Fruit fly (Drosophila melanogaster) whole organism, embryonic: Measurements from ENCODE around the gene ZnT35C.

Experiments
- Aef1 ChIP-seq: fragments of 200-800 bp; sonication (Bioruptor generic); IDR thresholded peaks from 3 replicates; pipeline ENCODE4 v1.3.6; 2022; ENCODE audit warnings: missing biosample characterization, missing genetic modification characterization
- B-H2 ChIP-seq: fragments of 200-800 bp; sonication (Bioruptor generic); optimal IDR thresholded peaks from 2 replicates; lab custom pipeline; 2018; ENCODE audit warnings: missing biosample characterization, mild to moderate bottlenecking, missing genetic modification characterization
- CG10321 ChIP-seq: fragments of 200-800 bp; sonication (Bioruptor generic); IDR thresholded peaks from 2 replicates; pipeline ENCODE4 v1.3.6; 2022; ENCODE audit warnings: missing biosample characterization, missing genetic modification characterization
- CG11456 ChIP-seq: fragments of 200-800 bp; sonication (Bioruptor generic); IDR thresholded peaks from 3 replicates; pipeline ENCODE4 v1.3.6; 2022; ENCODE audit warnings: missing biosample characterization, missing genetic modification characterization
- CG11504 ChIP-seq: fragments of 200-800 bp; sonication (Bioruptor generic); optimal IDR thresholded peaks from 3 replicates; lab custom pipeline; 2019; ENCODE audit warnings: missing biosample characterization, mild to moderate bottlenecking, missing genetic modification characterization, moderate library complexity
- CG13123 ChIP-seq: fragments of 200-800 bp; sonication (Bioruptor generic); optimal IDR thresholded peaks from 2 replicates; lab custom pipeline; 2016; ENCODE audit warnings: missing biosample characterization, missing genetic modification characterization
- CG13775 ChIP-seq: fragments of 200-800 bp; sonication (Bioruptor generic); optimal IDR thresholded peaks from 3 replicates; lab custom pipeline; 2017; ENCODE audit warnings: missing biosample characterization, mild to moderate bottlenecking, missing genetic modification characterization
- CG17829 ChIP-seq: fragments of 200-800 bp; optimal IDR thresholded peaks from 2 replicates; lab custom pipeline; 2019; ENCODE audit warnings: missing biosample characterization, mild to moderate bottlenecking, missing genetic modification characterization, moderate library complexity
- CG18599 ChIP-seq: fragments of 200-800 bp; sonication (Bioruptor generic); optimal IDR thresholded peaks from 3 replicates; lab custom pipeline; 2017; ENCODE audit warnings: missing biosample characterization, missing genetic modification characterization, mild to moderate bottlenecking, moderate library complexity, missing genetic modification reagents
- CG2678 ChIP-seq: fragments of 200-800 bp; sonication (Bioruptor generic); optimal IDR thresholded peaks from 3 replicates; lab custom pipeline; 2019; ENCODE audit warnings: missing biosample characterization, mild to moderate bottlenecking, missing genetic modification characterization, moderate library complexity
- CG32532 ChIP-seq: fragments of 200-800 bp; sonication (Bioruptor generic); IDR thresholded peaks from 2 replicates; pipeline ENCODE4 v1.3.6; 2022; ENCODE audit warnings: missing biosample characterization, missing genetic modification characterization
- CG32767 ChIP-seq: fragments of 200-800 bp; sonication (Bioruptor generic); IDR thresholded peaks from 2 replicates; pipeline ENCODE4 v1.3.6; 2022; ENCODE audit warnings: missing biosample characterization, missing genetic modification characterization
- CG33557 ChIP-seq: fragments of 200-800 bp; sonication (Bioruptor generic); optimal IDR thresholded peaks from 2 replicates; lab custom pipeline; 2019; ENCODE audit warnings: missing biosample characterization, mild to moderate bottlenecking, missing genetic modification characterization, moderate library complexity
- CG3407 ChIP-seq: fragments of 200-800 bp; sonication (Bioruptor generic); optimal IDR thresholded peaks from 2 replicates; lab custom pipeline; 2018; ENCODE audit warnings: missing biosample characterization, mild to moderate bottlenecking, missing genetic modification characterization
- CG4820 ChIP-seq: fragments of 200-800 bp; sonication (Bioruptor generic); optimal IDR thresholded peaks from 3 replicates; lab custom pipeline; 2016; ENCODE audit warnings: missing biosample characterization, missing genetic modification characterization
- CG6683 ChIP-seq: fragments of 200-800 bp; sonication (Bioruptor generic); optimal IDR thresholded peaks from 2 replicates; lab custom pipeline; 2017; ENCODE audit warnings: missing biosample characterization, mild to moderate bottlenecking, missing genetic modification characterization, missing genetic modification reagents
- CG7372 ChIP-seq: fragments of 200-800 bp; sonication (Bioruptor generic); IDR thresholded peaks from 2 replicates; pipeline ENCODE4 v1.3.6; 2022; ENCODE audit warnings: missing biosample characterization, missing genetic modification characterization
- CG7556 ChIP-seq: fragments of 200-800 bp; sonication (Bioruptor generic); optimal IDR thresholded peaks from 2 replicates; lab custom pipeline; 2017; ENCODE audit warnings: missing biosample characterization, mild to moderate bottlenecking, missing genetic modification characterization
- CG9215 ChIP-seq: fragments of 200-800 bp; sonication (Bioruptor generic); IDR thresholded peaks from 2 replicates; pipeline ENCODE4 v1.3.6; 2022; ENCODE audit warnings: missing biosample characterization, missing genetic modification characterization
- Deaf1 ChIP-seq: fragments of 200-800 bp; optimal IDR thresholded peaks from 3 replicates; lab custom pipeline; 2019; ENCODE audit warnings: missing biosample characterization, mild to moderate bottlenecking, missing genetic modification characterization, moderate library complexity
- Doc3 ChIP-seq: fragments of 200-800 bp; sonication (Bioruptor generic); IDR thresholded peaks from 3 replicates; pipeline ENCODE4 v1.3.6; 2022; ENCODE audit warnings: missing biosample characterization, missing genetic modification characterization; ENCODE audit not compliant: partially characterized antibody
- Ets65A ChIP-seq: fragments of 200-800 bp; sonication (Bioruptor generic); peaks from one replicate; lab custom pipeline; 2016; ENCODE audit warnings: missing biosample characterization, missing genetic modification characterization
- Gug ChIP-seq: fragments of 200-800 bp; sonication (Bioruptor generic); IDR thresholded peaks from 4 replicates; pipeline ENCODE4 v1.3.6; 2022; ENCODE audit warnings: missing biosample characterization, missing genetic modification characterization
- Jarid2 ChIP-seq: fragments of 200-800 bp; sonication (Bioruptor generic); optimal IDR thresholded peaks from 3 replicates; lab custom pipeline; 2017; ENCODE audit warnings: mild to moderate bottlenecking, missing biosample characterization, missing genetic modification reagents, missing genetic modification characterization
- MESR4 ChIP-seq: fragments of 200-800 bp; sonication (Bioruptor generic); optimal IDR thresholded peaks from 2 replicates; lab custom pipeline; 2018; ENCODE audit warnings: missing biosample characterization, mild to moderate bottlenecking, missing genetic modification characterization, moderate library complexity
- Meics ChIP-seq: fragments of 200-800 bp; sonication (Bioruptor generic); optimal IDR thresholded peaks from 2 replicates; lab custom pipeline; 2017; ENCODE audit warnings: missing biosample characterization, mild to moderate bottlenecking, missing genetic modification characterization
- Opbp ChIP-seq: fragments of 200-800 bp; sonication (Bioruptor generic); IDR thresholded peaks from 3 replicates; pipeline ENCODE4 v1.3.6; 2022; ENCODE audit warnings: missing biosample characterization, missing genetic modification characterization; ENCODE audit not compliant: partially characterized antibody
- Pdp1 ChIP-seq, 2 experiments: fragments of 200-800 bp; sonication (Bioruptor generic); optimal IDR thresholded peaks; 3 replicates each; lab custom pipeline; 2016; ENCODE audit warnings: missing biosample characterization in 2 of 2, missing genetic modification characterization in 2 of 2, mild to moderate bottlenecking in 1 of 2, moderate library complexity in 1 of 2
- Trl ChIP-seq, 3 experiments: fragments of >200 bp in 2 of 3; fragments of 200-800 bp in 1 of 3; sonication (Bioruptor generic) in 1 of 3; optimal IDR thresholded peaks; 2 replicates in 1 of 3; 3 replicates in 2 of 3; lab custom pipeline; 2016 to 2017; ENCODE audit warnings: missing biosample characterization in 1 of 3, missing genetic modification characterization in 1 of 3
- Xbp1 ChIP-seq: fragments of 200-800 bp; sonication (Bioruptor generic); optimal IDR thresholded peaks from 3 replicates; lab custom pipeline; 2016; ENCODE audit warnings: missing biosample characterization, mild to moderate bottlenecking, missing genetic modification characterization
- abd-A ChIP-seq: fragments of 200-800 bp; sonication (Bioruptor generic); optimal IDR thresholded peaks from 3 replicates; lab custom pipeline; 2019; ENCODE audit warnings: missing biosample characterization, mild to moderate bottlenecking, missing genetic modification characterization, moderate library complexity
- amos ChIP-seq: fragments of 200-800 bp; sonication (Bioruptor generic); IDR thresholded peaks from 2 replicates; pipeline ENCODE4 v1.3.6; 2022; ENCODE audit warnings: missing biosample characterization, missing genetic modification characterization; ENCODE audit not compliant: partially characterized antibody
- bsh ChIP-seq, 2 experiments: fragments of 200-800 bp; sonication (Bioruptor generic); optimal IDR thresholded peaks; 2 replicates each; lab custom pipeline; 2017 to 2018; ENCODE audit warnings: mild to moderate bottlenecking in 2 of 2, missing biosample characterization in 2 of 2, missing genetic modification characterization in 2 of 2, moderate library complexity in 1 of 2
- crol ChIP-seq: fragments of 200-800 bp; sonication (Bioruptor generic); IDR thresholded peaks from 2 replicates; pipeline ENCODE4 v1.3.6; 2022; ENCODE audit warnings: missing biosample characterization, missing genetic modification characterization
- dmrt99B ChIP-seq: fragments of 200-800 bp; sonication (Bioruptor generic); optimal IDR thresholded peaks from 2 replicates; lab custom pipeline; 2018; ENCODE audit warnings: missing biosample characterization, mild to moderate bottlenecking, missing genetic modification characterization, moderate library complexity
- ewg ChIP-seq: fragments of 200-800 bp; sonication (Bioruptor generic); optimal IDR thresholded peaks from 3 replicates; lab custom pipeline; 2017; ENCODE audit warnings: mild to moderate bottlenecking, missing biosample characterization, missing genetic modification reagents, missing genetic modification characterization
- exex ChIP-seq: fragments of 200-800 bp; sonication (Bioruptor generic); optimal IDR thresholded peaks from 4 replicates; lab custom pipeline; 2018; ENCODE audit warnings: missing biosample characterization, mild to moderate bottlenecking, missing genetic modification characterization, moderate library complexity
- gcm2 ChIP-seq: fragments of 200-800 bp; sonication (Bioruptor generic); optimal IDR thresholded peaks from 2 replicates; lab custom pipeline; 2016; ENCODE audit warnings: missing biosample characterization, missing genetic modification characterization
- lmd ChIP-seq: fragments of 200-800 bp; sonication (Bioruptor generic); IDR thresholded peaks from 2 replicates; pipeline ENCODE4 v1.3.6; 2022; ENCODE audit warnings: missing biosample characterization, missing genetic modification characterization
- scrt ChIP-seq: fragments of 200-800 bp; sonication (Bioruptor generic); optimal IDR thresholded peaks from 2 replicates; lab custom pipeline; 2018; ENCODE audit warnings: missing biosample characterization, mild to moderate bottlenecking, missing genetic modification characterization, moderate library complexity
- zfh1 ChIP-seq: fragments of 200-800 bp; sonication (Bioruptor generic); IDR thresholded peaks from 3 replicates; pipeline ENCODE4 v1.3.6; 2022; ENCODE audit warnings: missing biosample characterization, missing genetic modification characterization

Gene ZnT35C

dm6 chr2L:15214922-15215321, 32.6 kb downstream of the ZnT35C start, which contains the start of gene CG43230:
TSS of gene CG43230 (plus strand) at chr2L:15215222.
- TF ChIP-seq MESR4 (no peak), CG10321 (GFP tag; lab: Robert Waterston, UW) (no peak)

dm6 chr2L:15211489-15211888, 36.0 kb downstream of the ZnT35C start:
- peak; percentile 29 for TF ChIP-seq CG11504
- no peak for TF ChIP-seq bsh (GFP tag; optimal IDR thresholded peaks at IDR 0.05; lab: Kevin White, UChicago)
- TF ChIP-seq dmrt99B: peak; percentile 9
- TF ChIP-seq CG32532: 0 out of 2 replicates have a peak, but pooled peaks have one; percentile 1
- TF ChIP-seq CG18599 (GFP tag; lab: Kevin White, UChicago): peak; percentile 18
- no peak for TF ChIP-seq CG13123 (GFP tag; lab: Kevin White, UChicago)
- peak; percentile 7 for TF ChIP-seq Meics (GFP tag; lab: Kevin White, UChicago)
- peak; percentile 52 for TF ChIP-seq CG7556 (GFP tag; lab: Kevin White, UChicago)
- TF ChIP-seq CG2678: peak; percentile 34
- no peak for TF ChIP-seq Xbp1 (GFP tag; lab: Kevin White, UChicago)

- TF ChIP-seq lmd (GFP tag; lab: Robert Waterston, UW) (no peak), Doc3 (GFP tag; lab: Robert Waterston, UW) (no peak), zfh1 (GFP tag; lab: Robert Waterston, UW) (no peak), Gug (GFP tag; lab: Robert Waterston, UW) (no peak), scrt (GFP tag; lab: Kevin White, UChicago) (no peak), CG33557 (GFP tag; lab: Kevin White, UChicago) (no peak), B-H2 (GFP tag; lab: Kevin White, UChicago) (no peak)
These were observed 45.5 kb downstream of the ZnT35C start, which contains the start of gene Sfp35C for dm6 chr2L:15201992-15202391. TSS of gene Sfp35C (minus strand) at chr2L:15202092.

- peak; percentile 96 for TF ChIP-seq ewg (GFP tag; lab: Kevin White, UChicago)
- no peak for TF ChIP-seq CG32767
- TF ChIP-seq Trl (optimal IDR thresholded peaks at IDR 0.05; lab: Kevin White, UChicago): peak in 1 of 2 experiments; percentile 3
- no peak for TF ChIP-seq Trl (GFP tag; optimal IDR thresholded peaks at IDR 0.05; lab: Kevin White, UChicago)
- TF ChIP-seq CG11456 (GFP tag; lab: Robert Waterston, UW): 0 out of 3 replicates have a peak, but pooled peaks have one; percentile 25
- TF ChIP-seq CG13775 (GFP tag; lab: Kevin White, UChicago): no peak
- no peak for TF ChIP-seq CG17829 (tag; lab: Kevin White, UChicago)
- no peak for TF ChIP-seq exex
- peak; percentile 67 for TF ChIP-seq scrt (GFP tag; lab: Kevin White, UChicago)
- no peak for TF ChIP-seq CG3407 (GFP tag; lab: Kevin White, UChicago)
- peak; percentile 45 for TF ChIP-seq Jarid2
- peak; percentile 5 for TF ChIP-seq CG11504
- TF ChIP-seq gcm2: no peak
- TF ChIP-seq Ets65A (GFP tag; lab: Kevin White, UChicago): peak; percentile 27
- TF ChIP-seq CG6683: no peak
- no peak for TF ChIP-seq Pdp1 (GFP tag; optimal IDR thresholded peaks at IDR 0.05; lab: Kevin White, UChicago)
- no peak for TF ChIP-seq Aef1 (GFP tag; lab: Robert Waterston, UW)
- 0 out of 2 replicates have a peak, but pooled peaks have one; percentile 37 for TF ChIP-seq CG9215
- no peak for TF ChIP-seq CG7372 (GFP tag; lab: Robert Waterston, UW)
- TF ChIP-seq Deaf1 (tag; lab: Kevin White, UChicago): peak; percentile 99
- peak; percentile 4; the same call in 1 of the 2 replicates for TF ChIP-seq amos (GFP tag; lab: Robert Waterston, UW)
- no peak for TF ChIP-seq CG4820
- 0 out of 3 replicates have a peak, but pooled peaks have one; percentile 25 for TF ChIP-seq Opbp
- peak; percentile 69 for TF ChIP-seq abd-A (tag; lab: Kevin White, UChicago)
- peak; percentile 32; the same call in 1 of the 2 replicates for TF ChIP-seq crol (GFP tag; lab: Robert Waterston, UW)
These were observed 47.1 kb downstream of the ZnT35C start, which contains the start of gene CG4168 for dm6 chr2L:15200409-15200808. TSS of gene CG4168 (minus strand) at chr2L:15200459.
